Fruit fly (Drosophila melanogaster) S2 (cell line): ENCODE results near the gene CG14088.

Source experiments
- CG8478 ChIP-seq: fragments of >200 bp; optimal IDR thresholded peaks from 2 replicates; lab custom pipeline; 2018
- CTCF ChIP-seq, 2 experiments: fragments of >200 bp; optimal IDR thresholded peaks; 2 replicates each; lab custom pipeline; 2018

DNA sequence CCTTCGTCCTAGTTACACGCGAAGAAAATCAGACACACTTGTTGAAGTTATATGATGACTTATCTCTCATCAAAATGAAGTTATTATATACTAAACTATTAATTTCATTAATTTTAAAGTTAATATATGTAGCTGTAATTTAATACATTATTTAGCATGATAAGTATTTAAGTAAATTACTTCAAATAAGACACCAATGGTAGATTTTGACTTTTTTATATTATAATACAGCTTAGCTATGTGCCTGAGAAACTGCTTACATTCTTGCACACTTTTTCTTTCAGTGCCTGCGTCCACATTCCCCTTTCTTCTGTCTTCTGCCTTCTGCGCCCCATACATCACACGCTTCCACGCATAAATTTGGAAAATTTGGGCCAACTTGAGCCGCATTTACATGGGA, 18.8 kb downstream of the CG14088 start:
- TF ChIP-seq CTCF (optimal IDR thresholded peaks at IDR 0.05; lab: Kevin White, UChicago) (no peak), CG8478 (lab: Kevin White, UChicago) (no peak)
